Worm (Caenorhabditis elegans) whole organism, mixed stage, embryonic: ENCODE measurements around the gene lgc-5.
A peak's percentile ranks its signal among the peaks of the same experiment; 100 is the strongest.

Experiments
- M03D4.4 ChIP-seq: sonication (generic microtip); optimal IDR thresholded peaks from 2 replicates; lab custom pipeline; 2017; ENCODE audit warnings: mild to moderate bottlenecking, missing genetic modification characterization, missing compliant biosample characterization
- bed-3 ChIP-seq: fragments of 200-800 bp; sonication (Bioruptor generic); optimal IDR thresholded peaks from 3 replicates; lab custom pipeline; 2018; ENCODE audit warnings: mild to moderate bottlenecking, missing genetic modification characterization, moderate library complexity, missing compliant biosample characterization
- blmp-1 ChIP-seq: fragments of 150-350 bp; optimal IDR thresholded peaks from 2 replicates; lab custom pipeline; 2014; ENCODE audit warnings: missing biosample characterization, missing genetic modification characterization
- ceh-39 ChIP-seq: fragments of 150-350 bp; optimal IDR thresholded peaks from 2 replicates; lab custom pipeline; 2014; ENCODE audit warnings: missing biosample characterization, missing genetic modification characterization
- ceh-43 ChIP-seq: fragments of 200-800 bp; sonication (Bioruptor generic); optimal IDR thresholded peaks from 2 replicates; lab custom pipeline; 2018; ENCODE audit warnings: mild to moderate bottlenecking, missing genetic modification characterization, moderate library complexity, missing compliant biosample characterization
- ceh-83 ChIP-seq: fragments of 200-800 bp; sonication (Bioruptor generic); optimal IDR thresholded peaks from 2 replicates; lab custom pipeline; 2018; ENCODE audit warnings: mild to moderate bottlenecking, missing genetic modification characterization, missing compliant biosample characterization
- ces-1 ChIP-seq: fragments of 150-350 bp; optimal IDR thresholded peaks from 2 replicates; lab custom pipeline; 2014; ENCODE audit warnings: missing biosample characterization, missing genetic modification reagents, missing genetic modification characterization
- cnd-1 ChIP-seq: fragments of 200-800 bp; sonication (Bioruptor generic); optimal IDR thresholded peaks from 2 replicates; lab custom pipeline; 2018; ENCODE audit warnings: mild to moderate bottlenecking, missing genetic modification characterization, missing compliant biosample characterization
- drap-1 ChIP-seq: fragments of 200-800 bp; sonication (Bioruptor generic); optimal IDR thresholded peaks from 3 replicates; lab custom pipeline; 2018; ENCODE audit warnings: mild to moderate bottlenecking, missing genetic modification characterization, missing compliant biosample characterization
- elt-1 ChIP-seq: sonication (generic microtip); optimal IDR thresholded peaks from 2 replicates; lab custom pipeline; 2017; ENCODE audit warnings: missing genetic modification characterization, mild to moderate bottlenecking, missing compliant biosample characterization, antibody characterized with exemption, moderate library complexity, borderline replicate concordance; ENCODE audit not compliant: insufficient read depth
- elt-3 ChIP-seq: fragments of 150-350 bp; optimal IDR thresholded peaks from 2 replicates; lab custom pipeline; 2014; ENCODE audit warnings: missing biosample characterization, missing genetic modification characterization
- flh-1 ChIP-seq: fragments of 200-800 bp; sonication (Bioruptor generic); optimal IDR thresholded peaks from 2 replicates; lab custom pipeline; 2018; ENCODE audit warnings: mild to moderate bottlenecking, missing genetic modification characterization, moderate library complexity, missing compliant biosample characterization
- ham-2 ChIP-seq: fragments of 200-800 bp; sonication (Bioruptor generic); optimal IDR thresholded peaks from 2 replicates; lab custom pipeline; 2018; ENCODE audit warnings: mild to moderate bottlenecking, missing genetic modification characterization, missing compliant biosample characterization
- hlh-1 ChIP-seq: fragments of 150-350 bp; optimal IDR thresholded peaks from 2 replicates; lab custom pipeline; 2014; ENCODE audit warnings: missing biosample characterization, missing genetic modification reagents, missing genetic modification characterization
- lin-13 ChIP-seq: fragments of 150-350 bp; optimal IDR thresholded peaks from 2 replicates; lab custom pipeline; 2014; ENCODE audit warnings: missing biosample characterization, missing genetic modification characterization
- lin-32 ChIP-seq: fragments of 200-800 bp; sonication (Bioruptor generic); optimal IDR thresholded peaks from 2 replicates; lab custom pipeline; 2018; ENCODE audit warnings: mild to moderate bottlenecking, missing genetic modification characterization, missing compliant biosample characterization
- lsy-2 ChIP-seq: fragments of 150-350 bp; optimal IDR thresholded peaks from 2 replicates; lab custom pipeline; 2014; ENCODE audit warnings: missing biosample characterization, missing genetic modification characterization
- mab-5 ChIP-seq: fragments of 150-350 bp; optimal IDR thresholded peaks from 2 replicates; lab custom pipeline; 2014; ENCODE audit warnings: missing biosample characterization, missing genetic modification characterization
- mep-1 ChIP-seq: fragments of 150-350 bp; optimal IDR thresholded peaks from 2 replicates; lab custom pipeline; 2017; ENCODE audit warnings: missing biosample characterization, missing genetic modification reagents, missing genetic modification characterization, inconsistent platforms
- mls-2 ChIP-seq: sonication (generic microtip); optimal IDR thresholded peaks from 2 replicates; lab custom pipeline; 2016; ENCODE audit warnings: mild to moderate bottlenecking, missing genetic modification characterization, moderate library complexity, missing compliant biosample characterization
- nhr-12 ChIP-seq: fragments of 150-350 bp; optimal IDR thresholded peaks from 2 replicates; lab custom pipeline; 2014; ENCODE audit warnings: missing biosample characterization, missing genetic modification characterization
- nhr-2 ChIP-seq: fragments of 150-350 bp; optimal IDR thresholded peaks from 2 replicates; lab custom pipeline; 2014; ENCODE audit warnings: missing biosample characterization, missing genetic modification characterization
- nhr-237 ChIP-seq: fragments of 150-350 bp; optimal IDR thresholded peaks from 2 replicates; lab custom pipeline; 2014; ENCODE audit warnings: missing biosample characterization, missing genetic modification characterization
- nhr-28 ChIP-seq: fragments of 150-350 bp; optimal IDR thresholded peaks from 2 replicates; lab custom pipeline; 2014; ENCODE audit warnings: missing biosample characterization, missing genetic modification characterization
- nhr-76 ChIP-seq: sonication (generic microtip); optimal IDR thresholded peaks from 2 replicates; lab custom pipeline; 2017; ENCODE audit warnings: missing biosample characterization, missing genetic modification characterization
- pha-4 ChIP-seq: fragments of 150-350 bp; optimal IDR thresholded peaks from 2 replicates; lab custom pipeline; 2018; ENCODE audit warnings: missing biosample characterization, missing genetic modification reagents, missing genetic modification characterization
- sem-2 ChIP-seq: fragments of 200-800 bp; sonication (Bioruptor generic); optimal IDR thresholded peaks from 2 replicates; lab custom pipeline; 2018; ENCODE audit warnings: mild to moderate bottlenecking, missing genetic modification characterization, missing compliant biosample characterization
- snpc-4 ChIP-seq: fragments of 150-350 bp; optimal IDR thresholded peaks from 2 replicates; lab custom pipeline; 2014; ENCODE audit warnings: missing biosample characterization, missing genetic modification characterization
- sptf-1 ChIP-seq: sonication (generic microtip); optimal IDR thresholded peaks from 2 replicates; lab custom pipeline; 2017; ENCODE audit warnings: mild to moderate bottlenecking, missing genetic modification characterization, moderate library complexity, missing compliant biosample characterization
- tbx-8 ChIP-seq: fragments of 200-800 bp; sonication (Bioruptor generic); optimal IDR thresholded peaks from 2 replicates; lab custom pipeline; 2018; ENCODE audit warnings: mild to moderate bottlenecking, missing genetic modification characterization, moderate library complexity, missing compliant biosample characterization
- unc-120 ChIP-seq: sonication (generic microtip); optimal IDR thresholded peaks from 2 replicates; lab custom pipeline; 2017; ENCODE audit warnings: missing genetic modification characterization, missing compliant biosample characterization; ENCODE audit not compliant: poor library complexity, severe bottlenecking
- unc-39 ChIP-seq: fragments of 150-350 bp; optimal IDR thresholded peaks from 2 replicates; lab custom pipeline; 2014; ENCODE audit warnings: missing biosample characterization, missing genetic modification characterization
- unc-62 ChIP-seq: fragments of 150-350 bp; optimal IDR thresholded peaks from 2 replicates; lab custom pipeline; 2014; ENCODE audit warnings: missing biosample characterization, missing genetic modification reagents, missing genetic modification characterization
- zip-8 ChIP-seq: fragments of 150-350 bp; optimal IDR thresholded peaks from 2 replicates; lab custom pipeline; 2014; ENCODE audit warnings: missing biosample characterization, missing genetic modification characterization
- ztf-11 ChIP-seq: fragments of 150-350 bp; optimal IDR thresholded peaks from 2 replicates; lab custom pipeline; 2014; ENCODE audit warnings: missing biosample characterization, missing genetic modification characterization

Gene lgc-5

DNA sequence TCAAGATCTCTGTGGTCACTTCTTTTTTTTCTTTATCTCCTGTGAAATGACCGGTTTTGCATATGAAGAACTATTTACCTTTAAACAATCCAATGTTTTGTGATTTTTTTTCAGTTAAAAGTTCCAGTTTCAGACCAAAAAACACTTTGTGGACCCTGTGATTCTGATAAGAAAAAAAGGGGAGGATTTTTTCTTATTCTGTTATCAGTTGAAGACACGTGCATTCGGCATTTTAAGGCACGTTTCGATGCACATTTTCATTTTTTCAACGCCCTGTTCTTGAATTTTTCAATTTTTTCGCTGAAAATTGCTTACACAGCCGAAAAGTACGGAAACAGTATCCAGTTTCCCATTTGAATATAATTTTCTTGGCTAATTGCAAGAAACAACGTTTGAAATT, 23.8 kb downstream of the lgc-5 start, which contains the start of gene aagr-1:
Gene aagr-1, plus strand, starts transcription at position 227 of the 400 bp plus-strand sequence.
- no peak for TF ChIP-seq sptf-1 (tag; lab: Kevin White, UChicago)
- no peak for TF ChIP-seq cnd-1 (tag; lab: Kevin White, UChicago)

DNA sequence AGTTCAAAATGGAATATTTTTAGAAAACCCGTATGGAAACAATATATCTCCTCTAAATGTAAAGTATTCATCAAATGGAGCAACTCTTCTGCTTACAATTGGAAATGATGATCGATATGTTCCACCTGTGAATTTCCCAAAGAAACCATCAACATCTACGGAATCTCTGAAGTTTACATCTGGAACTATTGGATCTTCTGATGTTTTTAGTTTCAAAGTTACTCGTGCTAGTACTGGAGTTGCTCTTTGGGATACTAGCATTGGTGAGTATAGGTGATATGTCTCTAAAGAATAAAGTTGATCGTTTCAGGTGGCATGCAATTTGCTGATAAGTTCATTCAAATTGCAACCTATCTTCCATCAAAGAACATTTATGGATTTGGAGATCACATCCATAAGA, 25.4 kb downstream of the lgc-5 start:
- TF ChIP-seq flh-1 (GFP tag; lab: Kevin White, UChicago) (no peak), sptf-1 (tag; lab: Kevin White, UChicago) (no peak), ceh-43 (GFP tag; lab: Kevin White, UChicago) (no peak), mls-2 (tag; lab: Kevin White, UChicago) (no peak), hlh-1 (tag; lab: Kevin White, UChicago) (no peak), nhr-28 (no peak), ztf-11 (no peak), cnd-1 (tag; lab: Kevin White, UChicago) (no peak)
- TF ChIP-seq, all 35 proteins: peak for 0

- TF ChIP-seq nhr-28: no peak
Observed at ce11 chrIV:8369135-8369534, 26.6 kb downstream of the lgc-5 start, which contains the start of gene D2096.6. Gene D2096.6, minus strand, starts transcription at chrIV:8369235.

- peak; percentile 91 for TF ChIP-seq sptf-1 (tag; lab: Kevin White, UChicago)
- peak; percentile 92 for TF ChIP-seq drap-1 (GFP tag; lab: Kevin White, UChicago)
- peak; percentile 86 for TF ChIP-seq mep-1 (tag; lab: Kevin White, UChicago)
- TF ChIP-seq ceh-39 (tag; lab: Kevin White, UChicago): peak; percentile 48
- no peak for TF ChIP-seq ces-1 (GFP tag; lab: Kevin White, UChicago)
- peak; percentile 93 for TF ChIP-seq mls-2 (tag; lab: Kevin White, UChicago)
- no peak for TF ChIP-seq mab-5 (tag; lab: Kevin White, UChicago)
- peak; percentile 82 for TF ChIP-seq ham-2 (GFP tag; lab: Kevin White, UChicago)
- peak; percentile 25 for TF ChIP-seq nhr-12 (tag; lab: Kevin White, UChicago)
- peak; percentile 94 for TF ChIP-seq M03D4.4 (tag; lab: Kevin White, UChicago)
- peak; percentile 38 for TF ChIP-seq nhr-237 (tag; lab: Kevin White, UChicago)
- peak; percentile 15 for TF ChIP-seq hlh-1 (tag; lab: Kevin White, UChicago)
- peak; percentile 94 for TF ChIP-seq ceh-83
- TF ChIP-seq lsy-2 (tag; lab: Kevin White, UChicago): no peak
- no peak for TF ChIP-seq unc-39 (tag; lab: Kevin White, UChicago)
- no peak for TF ChIP-seq blmp-1
- peak; percentile 45 for TF ChIP-seq unc-62
- no peak for TF ChIP-seq snpc-4
- TF ChIP-seq flh-1 (GFP tag; lab: Kevin White, UChicago): peak; percentile 68
- no peak for TF ChIP-seq nhr-2 (tag; lab: Kevin White, UChicago)
- peak; percentile 54 for TF ChIP-seq nhr-28
- no peak for TF ChIP-seq nhr-76
- TF ChIP-seq bed-3: peak; percentile 74
- peak; percentile 80 for TF ChIP-seq tbx-8 (GFP tag; lab: Kevin White, UChicago)
- TF ChIP-seq lin-32: peak; percentile 84
- TF ChIP-seq cnd-1 (tag; lab: Kevin White, UChicago): peak; percentile 95
- TF ChIP-seq unc-120 (tag; lab: Kevin White, UChicago): peak; percentile 75
- peak; percentile 84 for TF ChIP-seq ceh-43 (GFP tag; lab: Kevin White, UChicago)
- TF ChIP-seq sem-2 (GFP tag; lab: Kevin White, UChicago): peak; percentile 87
- TF ChIP-seq lin-13 (tag; lab: Kevin White, UChicago): peak; percentile 10
- peak; percentile 80 for TF ChIP-seq pha-4
- TF ChIP-seq elt-1 (tag; lab: Kevin White, UChicago): no peak
- TF ChIP-seq ztf-11: peak; percentile 4
Observed at ce11 chrIV:8375381-8375780, 32.9 kb downstream of the lgc-5 start.

ce11 chrIV:8376923-8377322, 34.4 kb downstream of the lgc-5 start:
- TF ChIP-seq zip-8 (tag; lab: Kevin White, UChicago) (no peak), M03D4.4 (tag; lab: Kevin White, UChicago) (no peak), ces-1 (GFP tag; lab: Kevin White, UChicago) (no peak), snpc-4 (no peak), unc-62 (no peak), flh-1 (GFP tag; lab: Kevin White, UChicago) (no peak), nhr-76 (no peak), drap-1 (GFP tag; lab: Kevin White, UChicago) (no peak), ham-2 (GFP tag; lab: Kevin White, UChicago) (no peak), unc-120 (tag; lab: Kevin White, UChicago) (no peak), cnd-1 (tag; lab: Kevin White, UChicago) (no peak), elt-3 (no peak), unc-39 (tag; lab: Kevin White, UChicago) (no peak), elt-1 (tag; lab: Kevin White, UChicago) (no peak), nhr-2 (tag; lab: Kevin White, UChicago) (no peak), pha-4 (no peak), nhr-28 (no peak)
